Worm (Caenorhabditis elegans): Measurements from ENCODE around the gene srg-11.

ce11 chrIII:4658384-4658844 lies 21.4 kb upstream of the srg-11 start, which contains the start of gene cdka-1:
- TF ChIP-seq nhr-237 (tag; optimal IDR thresholded peaks at IDR 0.05) (no peak), dmd-8 (GFP tag; IDR thresholded peaks at IDR 0.05) (no peak)

Measured in whole organism, L4 larva.